Fruit fly (Drosophila melanogaster) whole organism, embryonic: ENCODE results near the gene neb.
A peak's percentile ranks its signal among the peaks of the same experiment; 100 is the strongest.

ENCODE experiments used
- Atf-2 ChIP-seq: fragments of 200-800 bp; sonication (Bioruptor generic); optimal IDR thresholded peaks from 2 replicates; lab custom pipeline; 2016; ENCODE audit warnings: missing biosample characterization, missing genetic modification characterization
- CG10543 ChIP-seq: fragments of 200-800 bp; sonication (Bioruptor generic); optimal IDR thresholded peaks from 3 replicates; lab custom pipeline; 2017; ENCODE audit warnings: missing biosample characterization, mild to moderate bottlenecking, missing genetic modification characterization, moderate library complexity
- CG10979 ChIP-seq: fragments of 200-800 bp; sonication (Bioruptor generic); optimal IDR thresholded peaks from 2 replicates; lab custom pipeline; 2018; ENCODE audit warnings: missing biosample characterization, mild to moderate bottlenecking, missing genetic modification characterization, moderate library complexity
- CG11085 ChIP-seq: fragments of 200-800 bp; sonication (Bioruptor generic); IDR thresholded peaks from 2 replicates; pipeline ENCODE4 v1.3.6; 2022; ENCODE audit warnings: missing biosample characterization, missing genetic modification characterization
- CG11504 ChIP-seq: fragments of 200-800 bp; sonication (Bioruptor generic); optimal IDR thresholded peaks from 3 replicates; lab custom pipeline; 2019; ENCODE audit warnings: missing biosample characterization, mild to moderate bottlenecking, missing genetic modification characterization, moderate library complexity
- CG12236 ChIP-seq: fragments of 200-800 bp; sonication (Bioruptor generic); optimal IDR thresholded peaks from 2 replicates; lab custom pipeline; 2016; ENCODE audit warnings: missing biosample characterization, missing genetic modification characterization
- CG15514 ChIP-seq: fragments of 200-800 bp; sonication (Bioruptor generic); optimal IDR thresholded peaks from 3 replicates; lab custom pipeline; 2017; ENCODE audit warnings: missing biosample characterization, missing genetic modification characterization, mild to moderate bottlenecking, moderate library complexity, missing genetic modification reagents
- CG15601 ChIP-seq: fragments of 200-800 bp; sonication (Bioruptor generic); optimal IDR thresholded peaks from 3 replicates; lab custom pipeline; 2019; ENCODE audit warnings: missing biosample characterization, mild to moderate bottlenecking, missing genetic modification characterization, moderate library complexity
- CG4282 ChIP-seq: fragments of 200-800 bp; sonication (Bioruptor generic); optimal IDR thresholded peaks from 2 replicates; lab custom pipeline; 2016; ENCODE audit warnings: missing biosample characterization, missing genetic modification characterization
- CG4730 ChIP-seq: fragments of 200-800 bp; sonication (Bioruptor generic); IDR thresholded peaks from 2 replicates; pipeline ENCODE4 v1.3.6; 2022; ENCODE audit warnings: missing biosample characterization, missing genetic modification characterization
- CG5180 ChIP-seq: fragments of 200-800 bp; sonication (Bioruptor generic); optimal IDR thresholded peaks from 3 replicates; lab custom pipeline; 2017; ENCODE audit warnings: missing biosample characterization, missing genetic modification characterization, mild to moderate bottlenecking, moderate library complexity, missing genetic modification reagents
- CG5953 ChIP-seq: fragments of 200-800 bp; sonication (Bioruptor generic); IDR thresholded peaks from 2 replicates; pipeline ENCODE4 v1.3.6; 2022; ENCODE audit warnings: missing biosample characterization, missing genetic modification characterization
- CG6765 ChIP-seq: fragments of 200-800 bp; sonication (Bioruptor generic); optimal IDR thresholded peaks from 3 replicates; lab custom pipeline; 2017; ENCODE audit warnings: missing biosample characterization, mild to moderate bottlenecking, missing genetic modification characterization
- CG7786 ChIP-seq: fragments of 200-800 bp; sonication (Bioruptor generic); optimal IDR thresholded peaks from 2 replicates; lab custom pipeline; 2016; ENCODE audit warnings: missing biosample characterization, missing genetic modification characterization
- CG8359 ChIP-seq: fragments of 200-800 bp; sonication (Bioruptor generic); optimal IDR thresholded peaks from 2 replicates; lab custom pipeline; 2017; ENCODE audit warnings: missing biosample characterization, mild to moderate bottlenecking, missing genetic modification characterization, borderline replicate concordance
- CHES-1-like ChIP-seq: fragments of 200-800 bp; sonication (Bioruptor generic); optimal IDR thresholded peaks from 2 replicates; lab custom pipeline; 2016; ENCODE audit warnings: missing biosample characterization, missing genetic modification characterization
- CTCF ChIP-seq: fragments of 200-800 bp; sonication (Bioruptor generic); optimal IDR thresholded peaks from 2 replicates; lab custom pipeline; 2017; ENCODE audit warnings: missing biosample characterization, mild to moderate bottlenecking, missing genetic modification characterization, moderate library complexity
- Deaf1 ChIP-seq: fragments of 200-800 bp; optimal IDR thresholded peaks from 3 replicates; lab custom pipeline; 2019; ENCODE audit warnings: missing biosample characterization, mild to moderate bottlenecking, missing genetic modification characterization, moderate library complexity
- Dip3 ChIP-seq: fragments of 200-800 bp; sonication (Bioruptor generic); optimal IDR thresholded peaks from 3 replicates; lab custom pipeline; 2016; ENCODE audit warnings: missing biosample characterization, missing genetic modification characterization
- Doc2 ChIP-seq: fragments of 200-800 bp; sonication (Bioruptor generic); IDR thresholded peaks from 2 replicates; pipeline ENCODE4 v1.3.6; 2022; ENCODE audit warnings: missing biosample characterization, missing genetic modification characterization
- Fer1 ChIP-seq: fragments of 200-800 bp; sonication (Bioruptor generic); optimal IDR thresholded peaks from 2 replicates; lab custom pipeline; 2017; ENCODE audit warnings: missing biosample characterization, mild to moderate bottlenecking, missing genetic modification characterization
- Gsc ChIP-seq: fragments of 200-800 bp; sonication (Bioruptor generic); IDR thresholded peaks from 2 replicates; pipeline ENCODE4 v1.3.6; 2022; ENCODE audit warnings: missing biosample characterization, missing genetic modification characterization
- H2.0 ChIP-seq: fragments of 200-800 bp; sonication (Bioruptor generic); IDR thresholded peaks from 2 replicates; pipeline ENCODE4 v1.3.6; 2022; ENCODE audit warnings: missing biosample characterization, missing genetic modification characterization
- Hand ChIP-seq: fragments of 200-800 bp; sonication (Bioruptor generic); optimal IDR thresholded peaks from 2 replicates; lab custom pipeline; 2017; ENCODE audit warnings: mild to moderate bottlenecking, missing biosample characterization, missing genetic modification reagents, missing genetic modification characterization
- Jarid2 ChIP-seq: fragments of 200-800 bp; sonication (Bioruptor generic); optimal IDR thresholded peaks from 3 replicates; lab custom pipeline; 2017; ENCODE audit warnings: mild to moderate bottlenecking, missing biosample characterization, missing genetic modification reagents, missing genetic modification characterization
- MESR4 ChIP-seq: fragments of 200-800 bp; sonication (Bioruptor generic); optimal IDR thresholded peaks from 2 replicates; lab custom pipeline; 2018; ENCODE audit warnings: missing biosample characterization, mild to moderate bottlenecking, missing genetic modification characterization, moderate library complexity
- Nf-YB ChIP-seq: fragments of 200-800 bp; sonication (Bioruptor generic); optimal IDR thresholded peaks from 3 replicates; lab custom pipeline; 2019; ENCODE audit warnings: missing biosample characterization, mild to moderate bottlenecking, missing genetic modification characterization, moderate library complexity
- Six4 ChIP-seq: fragments of 200-800 bp; sonication (Bioruptor generic); optimal IDR thresholded peaks from 2 replicates; lab custom pipeline; 2016; ENCODE audit warnings: missing biosample characterization, missing genetic modification characterization
- Taf1 ChIP-seq: fragments of 200-800 bp; sonication (Bioruptor generic); IDR thresholded peaks from 2 replicates; pipeline ENCODE4 v1.3.6; 2022; ENCODE audit warnings: missing biosample characterization, missing genetic modification characterization
- Xbp1 ChIP-seq: fragments of 200-800 bp; sonication (Bioruptor generic); optimal IDR thresholded peaks from 3 replicates; lab custom pipeline; 2016; ENCODE audit warnings: missing biosample characterization, mild to moderate bottlenecking, missing genetic modification characterization
- al ChIP-seq: fragments of 200-800 bp; sonication (Bioruptor generic); IDR thresholded peaks from 2 replicates; pipeline ENCODE4 v1.3.6; 2022; ENCODE audit warnings: missing biosample characterization, missing genetic modification characterization
- bbx ChIP-seq: fragments of 200-800 bp; sonication (Bioruptor generic); IDR thresholded peaks from 2 replicates; pipeline ENCODE4 v1.3.6; 2022; ENCODE audit warnings: missing biosample characterization, missing genetic modification characterization; ENCODE audit not compliant: partially characterized antibody
- chif ChIP-seq, 2 experiments: fragments of 200-800 bp; sonication (Bioruptor generic); optimal IDR thresholded peaks; 3 replicates each; lab custom pipeline; 2016; ENCODE audit warnings: missing biosample characterization in 2 of 2, missing genetic modification characterization in 2 of 2
- crc ChIP-seq: fragments of 200-800 bp; sonication (Bioruptor generic); optimal IDR thresholded peaks from 2 replicates; lab custom pipeline; 2016; ENCODE audit warnings: missing biosample characterization, missing genetic modification characterization
- dan ChIP-seq: fragments of 200-800 bp; sonication (Bioruptor generic); IDR thresholded peaks from 2 replicates; pipeline ENCODE4 v1.3.6; 2022; ENCODE audit warnings: missing biosample characterization, missing genetic modification characterization
- danr ChIP-seq: fragments of 200-800 bp; sonication (Bioruptor generic); IDR thresholded peaks from 2 replicates; pipeline ENCODE4 v1.3.6; 2022; ENCODE audit warnings: missing biosample characterization, missing genetic modification characterization
- dm ChIP-seq: fragments of 200-800 bp; sonication (Bioruptor generic); optimal IDR thresholded peaks from 3 replicates; lab custom pipeline; 2016; ENCODE audit warnings: missing biosample characterization, missing genetic modification characterization
- ewg ChIP-seq: fragments of 200-800 bp; sonication (Bioruptor generic); optimal IDR thresholded peaks from 3 replicates; lab custom pipeline; 2017; ENCODE audit warnings: mild to moderate bottlenecking, missing biosample characterization, missing genetic modification reagents, missing genetic modification characterization
- gsb ChIP-seq: fragments of 200-800 bp; sonication (Bioruptor generic); IDR thresholded peaks from 2 replicates; pipeline ENCODE4 v1.3.6; 2022; ENCODE audit warnings: missing biosample characterization, missing genetic modification characterization
- insv ChIP-seq, 2 experiments: fragments of 200-800 bp; sonication (Bioruptor generic); optimal IDR thresholded peaks; 3 replicates each; lab custom pipeline; 2016 to 2018; ENCODE audit warnings: missing biosample characterization in 2 of 2, missing genetic modification characterization in 2 of 2
- inv ChIP-seq: fragments of 200-800 bp; sonication (Bioruptor generic); IDR thresholded peaks from 2 replicates; pipeline ENCODE4 v1.3.6; 2022; ENCODE audit warnings: missing biosample characterization, missing genetic modification characterization; ENCODE audit not compliant: partially characterized antibody
- lab ChIP-seq: fragments of 200-800 bp; sonication (Bioruptor generic); optimal IDR thresholded peaks from 3 replicates; lab custom pipeline; 2017; ENCODE audit warnings: missing biosample characterization, missing genetic modification characterization, mild to moderate bottlenecking, moderate library complexity, missing genetic modification reagents
- lmd ChIP-seq: fragments of 200-800 bp; sonication (Bioruptor generic); IDR thresholded peaks from 2 replicates; pipeline ENCODE4 v1.3.6; 2022; ENCODE audit warnings: missing biosample characterization, missing genetic modification characterization
- maf-S ChIP-seq: fragments of 200-800 bp; sonication (Bioruptor generic); optimal IDR thresholded peaks from 2 replicates; lab custom pipeline; 2016; ENCODE audit warnings: missing biosample characterization, missing genetic modification characterization
- nau ChIP-seq: fragments of 200-800 bp; sonication (Bioruptor generic); optimal IDR thresholded peaks from 3 replicates; lab custom pipeline; 2017; ENCODE audit warnings: missing biosample characterization, mild to moderate bottlenecking, missing genetic modification characterization, missing genetic modification reagents
- org-1 ChIP-seq: fragments of 200-800 bp; sonication (Bioruptor generic); optimal IDR thresholded peaks from 2 replicates; lab custom pipeline; 2017; ENCODE audit warnings: missing biosample characterization, missing genetic modification characterization
- pzg ChIP-seq: fragments of 200-800 bp; sonication (Bioruptor generic); optimal IDR thresholded peaks from 3 replicates; lab custom pipeline; 2018; ENCODE audit warnings: missing biosample characterization, mild to moderate bottlenecking, missing genetic modification characterization, moderate library complexity
- salm ChIP-seq: fragments of 200-800 bp; sonication (Bioruptor generic); optimal IDR thresholded peaks from 2 replicates; lab custom pipeline; 2018; ENCODE audit warnings: missing biosample characterization, mild to moderate bottlenecking, missing genetic modification characterization
- sens ChIP-seq: fragments of 200-800 bp; sonication (Bioruptor generic); peaks from one replicate; lab custom pipeline; 2016; ENCODE audit warnings: missing biosample characterization, missing genetic modification characterization
- toy ChIP-seq: fragments of 200-800 bp; sonication (Bioruptor generic); IDR thresholded peaks from 2 replicates; pipeline ENCODE4 v1.3.6; 2022; ENCODE audit warnings: missing biosample characterization, missing genetic modification characterization
- wek ChIP-seq: fragments of 200-800 bp; sonication (Bioruptor generic); optimal IDR thresholded peaks from 3 replicates; lab custom pipeline; 2018; ENCODE audit warnings: missing biosample characterization, mild to moderate bottlenecking, missing genetic modification characterization, moderate library complexity

neb gene

dm6 chr2L:20027382-20027919, 48.1 kb upstream of the neb start, which contains the start of gene sNPF (continued):
- peak; percentile 74 for TF ChIP-seq Fer1 (GFP tag; lab: Kevin White, UChicago)
- peak; percentile 76 for TF ChIP-seq Hand (GFP tag; lab: Kevin White, UChicago)
- peak; percentile 44 for TF ChIP-seq Xbp1 (GFP tag; lab: Kevin White, UChicago)
- TF ChIP-seq CG7786 (GFP tag; lab: Kevin White, UChicago): peak; percentile 80
- TF ChIP-seq bbx (GFP tag; lab: Robert Waterston, UW): no peak
- TF ChIP-seq wek: no peak
- TF ChIP-seq CG15601 (tag; lab: Kevin White, UChicago): peak; percentile 100
- TF ChIP-seq sens: peak; percentile 86
- TF ChIP-seq Jarid2 (GFP tag; lab: Kevin White, UChicago): no peak
- no peak for TF ChIP-seq dm (GFP tag; lab: Kevin White, UChicago)
- TF ChIP-seq org-1 (GFP tag; lab: Kevin White, UChicago): peak; percentile 71
- TF ChIP-seq Atf-2 (GFP tag; lab: Kevin White, UChicago): peak; percentile 44
- TF ChIP-seq ewg: peak; percentile 8
- no peak for TF ChIP-seq CG4282 (GFP tag; lab: Kevin White, UChicago)
- TF ChIP-seq CTCF (GFP tag; lab: Kevin White, UChicago): peak; percentile 16
- TF ChIP-seq CG15514 (GFP tag; lab: Kevin White, UChicago): peak; percentile 17
- TF ChIP-seq Deaf1 (tag; lab: Kevin White, UChicago): peak; percentile 94
- no peak for TF ChIP-seq Gsc (GFP tag; lab: Robert Waterston, UW)
- no peak for TF ChIP-seq toy (GFP tag; lab: Robert Waterston, UW)
- peak; percentile 27 to 38 for TF ChIP-seq chif (GFP tag; optimal IDR thresholded peaks at IDR 0.05; lab: Kevin White, UChicago)
- peak; percentile 47 for TF ChIP-seq CG10543
- TF ChIP-seq CG4730 (GFP tag; lab: Robert Waterston, UW): no peak
- no peak for TF ChIP-seq gsb (GFP tag; lab: Robert Waterston, UW)
- no peak for TF ChIP-seq insv (GFP tag; optimal IDR thresholded peaks at IDR 0.05; lab: Kevin White, UChicago)
- peak; percentile 13 for TF ChIP-seq Six4
- no peak for TF ChIP-seq CG11085 (GFP tag; lab: Robert Waterston, UW)
- TF ChIP-seq CHES-1-like: peak; percentile 71
- no peak for TF ChIP-seq dan
- no peak for TF ChIP-seq CG12236
- peak; percentile 2 for TF ChIP-seq crc (GFP tag; lab: Kevin White, UChicago)
- no peak for TF ChIP-seq CG8359 (GFP tag; lab: Kevin White, UChicago)
- no peak for TF ChIP-seq H2.0 (GFP tag; lab: Robert Waterston, UW)
- TF ChIP-seq Dip3 (GFP tag; lab: Kevin White, UChicago): peak; percentile 54
- peak; percentile 38 for TF ChIP-seq CG11504 (tag; lab: Kevin White, UChicago)
- TF ChIP-seq danr (GFP tag; lab: Robert Waterston, UW): no peak
- TF ChIP-seq Nf-YB (GFP tag; lab: Kevin White, UChicago): no peak
- no peak for TF ChIP-seq MESR4
- TF ChIP-seq inv (GFP tag; lab: Robert Waterston, UW): no peak
- peak; percentile 56 for TF ChIP-seq lab (GFP tag; lab: Kevin White, UChicago)
- TF ChIP-seq CG6765 (GFP tag; lab: Kevin White, UChicago): peak; percentile 44
- no peak; the same call in 1 of the 2 replicates for TF ChIP-seq lmd (GFP tag; lab: Robert Waterston, UW)
- TF ChIP-seq Doc2 (GFP tag; lab: Robert Waterston, UW): no peak
- no peak for TF ChIP-seq CG5953
- TF ChIP-seq maf-S (GFP tag; lab: Kevin White, UChicago): peak; percentile 30
- TF ChIP-seq salm (tag; lab: Kevin White, UChicago): no peak
- no peak for TF ChIP-seq pzg (GFP tag; lab: Kevin White, UChicago)
- no peak for TF ChIP-seq al (GFP tag; lab: Robert Waterston, UW)
- no peak for TF ChIP-seq nau (GFP tag; lab: Kevin White, UChicago)
- TF ChIP-seq CG5180 (GFP tag; lab: Kevin White, UChicago): no peak
- TF ChIP-seq CG10979: no peak
- no peak for TF ChIP-seq Taf1 (GFP tag; lab: Robert Waterston, UW)
